Worm (Caenorhabditis elegans): ENCODE results near the gene wee-1.1.

wee-1.1 gene

DNA sequence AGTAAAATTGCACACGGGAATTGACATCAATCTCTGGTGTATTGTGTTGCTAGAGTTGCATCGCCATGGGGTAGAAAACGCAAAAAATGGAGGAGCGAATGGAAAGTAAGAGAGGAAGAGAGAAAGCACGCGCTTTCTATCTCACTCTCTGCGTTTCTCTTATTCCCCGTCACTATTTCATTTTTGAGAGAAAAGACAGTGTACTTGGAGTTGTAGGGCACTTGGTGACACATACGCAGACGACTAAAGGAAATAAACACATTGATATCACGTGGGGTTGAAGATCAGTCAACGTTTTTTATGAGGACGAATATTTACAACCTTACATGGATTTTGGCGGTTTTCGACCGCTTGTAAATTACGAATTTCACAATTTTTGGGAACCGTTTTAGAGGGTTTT, 20.1 kb upstream of the wee-1.1 start (continued):
- no peak for TF ChIP-seq zim-3 (tag; optimal IDR thresholded peaks at IDR 0.05)
- peak; percentile 94 for TF ChIP-seq lin-40 (tag; optimal IDR thresholded peaks at IDR 0.05)
- no peak for TF ChIP-seq Y95B8A.8 (GFP tag; IDR thresholded peaks at IDR 0.05)
- TF ChIP-seq B0336.3 (GFP tag; IDR thresholded peaks at IDR 0.05), result peak; percentile 89
- peak; percentile 20; the same call in 1 of the 2 replicates for TF ChIP-seq F33H1.4 (GFP tag; IDR thresholded peaks at IDR 0.05)
- TF ChIP-seq madf-10 (tag; optimal IDR thresholded peaks at IDR 0.05), result peak; percentile 87
- TF ChIP-seq aptf-2 (GFP tag; conservative IDR thresholded peaks at IDR 0.05), result no peak
- no peak for TF ChIP-seq mxl-1 (tag; optimal IDR thresholded peaks at IDR 0.05)
- TF ChIP-seq let-526 (GFP tag; IDR thresholded peaks at IDR 0.05), result peak; percentile 93
- TF ChIP-seq T07F8.4 (tag; optimal IDR thresholded peaks at IDR 0.05), result no peak
- TF ChIP-seq sptf-2 (GFP tag; optimal IDR thresholded peaks at IDR 0.05), result no peak
- TF ChIP-seq Y79H2A.3 (GFP tag; conservative IDR thresholded peaks at IDR 0.05), result no peak
- TF ChIP-seq F52B5.7 (tag; optimal IDR thresholded peaks at IDR 0.05), result no peak
- TF ChIP-seq lin-54 (GFP tag; optimal IDR thresholded peaks at IDR 0.05), result peak; percentile 69
- TF ChIP-seq unc-62 (GFP tag; optimal IDR thresholded peaks at IDR 0.05), result peak; percentile 59
- TF ChIP-seq mcd-1 (GFP tag; IDR thresholded peaks at IDR 0.05), result peak; percentile 60
- peak; percentile 85 for TF ChIP-seq nfyb-1 (GFP tag; IDR thresholded peaks at IDR 0.05)
- TF ChIP-seq tlf-1 (GFP tag; optimal IDR thresholded peaks at IDR 0.05), result peak; percentile 75
- peak; percentile 84 for TF ChIP-seq dox-1 (GFP tag; IDR thresholded peaks at IDR 0.05)
- TF ChIP-seq pbrm-1 (GFP tag; IDR thresholded peaks at IDR 0.05), result peak; percentile 66
- peak; percentile 59 for TF ChIP-seq ZK185.1 (tag; optimal IDR thresholded peaks at IDR 0.05; ENCODE audit: poor library complexity, severe bottlenecking)
- TF ChIP-seq F10E7.11 (tag; optimal IDR thresholded peaks at IDR 0.05), result no peak
- no peak for TF ChIP-seq F55B11.4 (tag; optimal IDR thresholded peaks at IDR 0.05; ENCODE audit: borderline replicate concordance, insufficient read depth)
- TF ChIP-seq hmg-1.2 (GFP tag; IDR thresholded peaks at IDR 0.05), result peak; percentile 83
- TF ChIP-seq zfh-2 (GFP tag; conservative IDR thresholded peaks at IDR 0.05), result peak; percentile 39; the same call in 1 of the 2 replicates
- TF ChIP-seq ceh-40 (GFP tag; IDR thresholded peaks at IDR 0.05), result no peak
- no peak for TF ChIP-seq him-1 (tag; optimal IDR thresholded peaks at IDR 0.05)
- TF ChIP-seq madf-6 (GFP tag; IDR thresholded peaks at IDR 0.05), result no peak
- no peak for TF ChIP-seq C17E4.6 (GFP tag; IDR thresholded peaks at IDR 0.05)
- TF ChIP-seq Y56A3A.18 (GFP tag; IDR thresholded peaks at IDR 0.05), result 0 out of 2 replicates have a peak, but pooled peaks have one; percentile 52
- no peak for TF ChIP-seq lag-1 (GFP tag; IDR thresholded peaks at IDR 0.05)
- TF ChIP-seq F39B2.1 (GFP tag; IDR thresholded peaks at IDR 0.05), result no peak
- peak; percentile 54 for TF ChIP-seq gei-17 (GFP tag; optimal IDR thresholded peaks at IDR 0.05)
- no peak for TF ChIP-seq F37B4.10 (GFP tag; IDR thresholded peaks at IDR 0.05)
- TF ChIP-seq D2030.7 (GFP tag; IDR thresholded peaks at IDR 0.05), result no peak
- no peak for TF ChIP-seq tbx-9 (tag; optimal IDR thresholded peaks at IDR 0.05; ENCODE audit: borderline replicate concordance)
- TF ChIP-seq ceh-91 (GFP tag; IDR thresholded peaks at IDR 0.05), result no peak
- no peak for TF ChIP-seq snpc-1.1 (tag; optimal IDR thresholded peaks at IDR 0.05; ENCODE audit: insufficient read depth)
- TF ChIP-seq nhr-27 (tag; optimal IDR thresholded peaks at IDR 0.05), result no peak
- TF ChIP-seq ztf-26 (tag; optimal IDR thresholded peaks at IDR 0.05), result peak; percentile 80
- no peak for TF ChIP-seq xnd-1 (tag; optimal IDR thresholded peaks at IDR 0.05)
- no peak for TF ChIP-seq ztf-25 (GFP tag; IDR thresholded peaks at IDR 0.05)
- peak; percentile 91 for TF ChIP-seq attf-5 (GFP tag; optimal IDR thresholded peaks at IDR 0.05)
- TF ChIP-seq ama-1 (optimal IDR thresholded peaks at IDR 0.05), result no peak
- TF ChIP-seq ama-1 (GFP tag; optimal IDR thresholded peaks at IDR 0.05), result no peak
- TF ChIP-seq egl-44 (GFP tag; IDR thresholded peaks at IDR 0.05), result peak; percentile 76; the same call in 1 of the 2 replicates
- TF ChIP-seq dpff-1 (tag; optimal IDR thresholded peaks at IDR 0.05), result no peak
- TF ChIP-seq fkh-3 (tag; optimal IDR thresholded peaks at IDR 0.05), result no peak
- TF ChIP-seq F49E8.2 (tag; optimal IDR thresholded peaks at IDR 0.05; ENCODE audit: insufficient read depth), result no peak
- peak; percentile 89 for TF ChIP-seq atf-7 (tag; optimal IDR thresholded peaks at IDR 0.05)
